Fruit fly (Drosophila melanogaster): Measurements from ENCODE around the gene CG12540.

The CG12540 gene

DNA sequence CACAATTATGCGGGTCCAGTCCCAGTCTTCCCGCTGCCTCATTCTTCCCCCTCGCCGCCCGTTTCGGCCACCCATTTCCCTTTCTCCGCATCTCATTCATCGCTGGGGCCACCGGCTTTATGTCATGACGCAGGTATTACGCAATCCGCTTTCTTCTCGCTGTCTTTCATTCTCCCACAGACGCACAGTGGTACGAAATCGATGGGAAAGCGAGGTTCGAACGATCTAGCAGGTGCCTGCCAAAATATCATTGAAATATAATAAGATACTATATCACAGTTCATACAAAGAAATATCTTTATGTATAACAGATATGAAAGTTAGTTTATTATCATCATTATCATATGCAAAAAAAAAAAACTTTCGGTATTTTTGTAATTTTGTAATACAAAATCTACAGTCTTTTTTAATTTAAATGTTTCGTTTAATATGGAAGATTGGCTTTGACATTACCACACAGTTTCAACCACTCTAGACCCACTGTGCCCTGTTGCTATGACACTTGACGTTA lies 12.4 kb upstream of the CG12540 start (continued):
- peak; percentile 82 for TF ChIP-seq CG2678 (tag; optimal IDR thresholded peaks at IDR 0.05)
- TF ChIP-seq CG4328 (GFP tag; optimal IDR thresholded peaks at IDR 0.05) = peak; percentile 31
- peak; percentile 73 for TF ChIP-seq CG18262 (tag; optimal IDR thresholded peaks at IDR 0.05)
- peak; percentile 4 for TF ChIP-seq shn (GFP tag; optimal IDR thresholded peaks at IDR 0.05)

DNA sequence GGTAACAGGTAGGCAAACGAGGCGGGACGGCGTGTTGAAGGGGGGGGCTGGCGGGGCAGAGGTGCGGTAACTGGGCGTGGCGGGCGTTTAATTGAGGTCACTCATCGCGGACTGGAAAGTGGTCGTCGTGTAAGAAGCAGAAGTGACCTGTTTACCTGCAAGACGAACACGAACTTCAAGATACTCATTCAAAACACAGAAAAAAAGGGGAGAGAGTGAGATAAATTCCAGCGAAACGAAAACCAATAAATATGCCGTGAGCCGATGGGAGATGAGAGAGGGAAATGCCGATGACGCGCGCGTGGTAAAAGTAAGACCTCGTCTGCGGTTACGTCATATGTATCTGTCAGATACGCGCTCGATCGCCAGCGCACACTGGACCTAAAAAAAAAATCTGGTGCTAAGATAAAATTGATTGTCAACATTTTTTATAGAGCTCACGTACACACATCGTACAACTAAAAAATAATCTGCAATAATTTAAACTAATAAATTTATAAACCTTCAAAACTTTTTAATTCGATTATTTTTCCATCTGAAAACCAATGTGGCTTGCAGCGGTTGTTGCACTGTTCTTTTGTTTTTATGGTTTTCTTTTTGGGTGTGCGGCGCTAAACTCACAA lies 2.0 kb upstream of the CG12540 start:
- TF ChIP-seq CG1233 (GFP tag; optimal IDR thresholded peaks at IDR 0.05) (peak; percentile 57), CG10543 (GFP tag; optimal IDR thresholded peaks at IDR 0.05) (no peak), CG8290 (GFP tag; optimal IDR thresholded peaks at IDR 0.05) (no peak), CG8290 (tag; optimal IDR thresholded peaks at IDR 0.05) (no peak), mirr (GFP tag; optimal IDR thresholded peaks at IDR 0.05) (no peak), BtbVII (GFP tag; optimal IDR thresholded peaks at IDR 0.05) (no peak), CG6791 (GFP tag; IDR thresholded peaks at IDR 0.05; ENCODE audit: partially characterized antibody) (0 out of 3 replicates have a peak, but pooled peaks have one; percentile 28), CG33213 (GFP tag; optimal IDR thresholded peaks at IDR 0.05) (no peak), psq (GFP tag; optimal IDR thresholded peaks at IDR 0.05) (no peak), wor (GFP tag; IDR thresholded peaks at IDR 0.05) (peak; percentile 79), CG30020 (tag; optimal IDR thresholded peaks at IDR 0.05) (no peak), D19A (tag; optimal IDR thresholded peaks at IDR 0.05) (peak; percentile 66), CG30431 (GFP tag; optimal IDR thresholded peaks at IDR 0.05) (no peak), stwl (tag; optimal IDR thresholded peaks at IDR 0.05) (no peak), nau (GFP tag; optimal IDR thresholded peaks at IDR 0.05) (peak; percentile 15), sisA (GFP tag; IDR thresholded peaks at IDR 0.05) (peak; percentile 64), CG4730 (GFP tag; IDR thresholded peaks at IDR 0.05) (peak; percentile 33; the same call in 1 of the 2 replicates), wdn (GFP tag; IDR thresholded peaks at IDR 0.05) (no peak), ato (GFP tag; IDR thresholded peaks at IDR 0.05; ENCODE audit: partially characterized antibody) (no peak), ara (GFP tag; IDR thresholded peaks at IDR 0.05) (peak; percentile 81), ttk (GFP tag; IDR thresholded peaks at IDR 0.05) (peak; percentile 65), chif (GFP tag; optimal IDR thresholded peaks at IDR 0.05) (peak; percentile 40 to 48), Abd-B (GFP tag; optimal IDR thresholded peaks at IDR 0.05) (peak; percentile 34), CG14860 (GFP tag; IDR thresholded peaks at IDR 0.05; ENCODE audit: partially characterized antibody) (no peak), CG3407 (GFP tag; optimal IDR thresholded peaks at IDR 0.05) (peak; percentile 68), CG9437 (GFP tag; optimal IDR thresholded peaks at IDR 0.05) (peak; percentile 29), ap (GFP tag; IDR thresholded peaks at IDR 0.05) (peak; percentile 77), ham (GFP tag; IDR thresholded peaks at IDR 0.05) (no peak), nom (GFP tag; optimal IDR thresholded peaks at IDR 0.05) (no peak), gcm (GFP tag; optimal IDR thresholded peaks at IDR 0.05) (peak; percentile 65), odd (GFP tag; optimal IDR thresholded peaks at IDR 0.05) (no peak), Atf3 (GFP tag; optimal IDR thresholded peaks at IDR 0.05) (peak; percentile 37), CG10654 (GFP tag; optimal IDR thresholded peaks at IDR 0.05) (peak; percentile 21), CG13775 (GFP tag; optimal IDR thresholded peaks at IDR 0.05) (no peak), crp (GFP tag; optimal IDR thresholded peaks at IDR 0.05) (no peak), wek (GFP tag; optimal IDR thresholded peaks at IDR 0.05) (no peak), CG13424 (tag; optimal IDR thresholded peaks at IDR 0.05) (peak; percentile 65), CG11398 (GFP tag; optimal IDR thresholded peaks at IDR 0.05) (no peak), CG10321 (GFP tag; IDR thresholded peaks at IDR 0.05) (peak; percentile 17; the same call in 1 of the 2 replicates), esg (GFP tag; conservative IDR thresholded peaks at IDR 0.05) (peak; percentile 51; the same call in 1 of the 2 replicates), Dek (tag; optimal IDR thresholded peaks at IDR 0.05) (no peak), CG10959 (GFP tag; IDR thresholded peaks at IDR 0.05) (0 out of 2 replicates have a peak, but pooled peaks have one; percentile 45), CG17912 (GFP tag; optimal IDR thresholded peaks at IDR 0.05) (no peak), lilli (GFP tag; optimal IDR thresholded peaks at IDR 0.05) (no peak)

Data from whole organism, embryonic.